Fruit fly (Drosophila melanogaster): ENCODE data around the gene Obp69a.

dm6 chr3L:12350307-12350706, 45.7 kb upstream of the Obp69a start:
- TF ChIP-seq Lpt (GFP tag; optimal IDR thresholded peaks at IDR 0.05) (no peak), CG11294 (GFP tag; IDR thresholded peaks at IDR 0.05) (no peak), Blimp-1 (GFP tag; optimal IDR thresholded peaks at IDR 0.05) (no peak), cyc (GFP tag; optimal IDR thresholded peaks at IDR 0.05) (no peak), Hr39 (GFP tag; optimal IDR thresholded peaks at IDR 0.05) (no peak)
